ENCODE assay signal across 2 fruit fly cellular contexts in the genomic region with DNA sequence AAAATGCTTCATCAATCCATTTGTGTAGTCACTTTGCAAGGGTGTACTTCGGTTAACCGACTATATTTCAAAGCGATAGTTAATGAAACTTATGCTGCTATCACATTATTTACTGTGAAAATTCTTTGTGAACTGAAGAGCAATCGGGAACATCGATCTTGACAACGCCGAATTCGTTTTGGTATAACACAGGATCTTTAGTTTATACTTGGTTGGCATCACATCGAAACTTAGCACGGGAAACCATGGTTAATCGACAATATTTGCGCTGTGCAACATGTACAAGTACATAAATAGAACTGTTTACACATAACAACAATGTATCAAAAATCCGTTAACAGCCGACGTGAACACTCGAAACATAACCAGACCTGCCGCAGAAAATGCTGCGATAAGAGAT.
TF ChIP-seq lines count a peak whose summit lies in the region.

No protein-coding gene starts in this region.

- TF ChIP-seq CTCF in whole organism, embryonic (GFP tag; optimal IDR thresholded peaks at IDR 0.05; lab: Kevin White, UChicago), result no peak

TF ChIP-seq in whole organism, embryonic, 481 proteins besides CTCF, POLR2A, EP300 and RAD21:
- TF ChIP-seq BEAF-32 (GFP tag; optimal IDR thresholded peaks at IDR 0.05; lab: Kevin White, UChicago) (peak; percentile 56), CG7357 (GFP tag; IDR thresholded peaks at IDR 0.05; lab: Robert Waterston, UW) (peak; percentile 85), eve (GFP tag; optimal IDR thresholded peaks at IDR 0.05; lab: Kevin White, UChicago) (peak in 1 of 2 experiments; percentile 43), Nf-YB (GFP tag; optimal IDR thresholded peaks at IDR 0.05; lab: Kevin White, UChicago) (no peak), CG30020 (tag; optimal IDR thresholded peaks at IDR 0.05; lab: Kevin White, UChicago) (peak; percentile 95), lola (GFP tag; optimal IDR thresholded peaks at IDR 0.05; lab: Kevin White, UChicago) (peak in 1 of 3 experiments; percentile 12), bab2 (GFP tag; optimal IDR thresholded peaks at IDR 0.05; lab: Kevin White, UChicago) (no peak), sug (tag; optimal IDR thresholded peaks at IDR 0.05; lab: Kevin White, UChicago) (peak; percentile 13), CG1024 (GFP tag; IDR thresholded peaks at IDR 0.05; lab: Robert Waterston, UW) (peak; percentile 89), CG31388 (GFP tag; optimal IDR thresholded peaks at IDR 0.05; lab: Kevin White, UChicago) (no peak), CG8290 (GFP tag; optimal IDR thresholded peaks at IDR 0.05; lab: Kevin White, UChicago) (no peak), CG8290 (tag; optimal IDR thresholded peaks at IDR 0.05; lab: Kevin White, UChicago) (peak; percentile 37 to 43), Dll (GFP tag; IDR thresholded peaks at IDR 0.05; lab: Robert Waterston, UW; ENCODE audit: partially characterized antibody) (no peak), CG16813 (GFP tag; IDR thresholded peaks at IDR 0.05; lab: Robert Waterston, UW; ENCODE audit: partially characterized antibody) (0 out of 3 replicates have a peak, but pooled peaks have one; percentile 27), Scr (GFP tag; IDR thresholded peaks at IDR 0.05; lab: Robert Waterston, UW; ENCODE audit: partially characterized antibody) (peak; percentile 43), HLH4C (GFP tag; IDR thresholded peaks at IDR 0.05; lab: Robert Waterston, UW; ENCODE audit: partially characterized antibody) (0 out of 3 replicates have a peak, but pooled peaks have one; percentile 25), wek (GFP tag; optimal IDR thresholded peaks at IDR 0.05; lab: Kevin White, UChicago) (peak; percentile 17), slou (GFP tag; optimal IDR thresholded peaks at IDR 0.05; lab: Kevin White, UChicago) (no peak), Dfd (GFP tag; optimal IDR thresholded peaks at IDR 0.05; lab: Kevin White, UChicago) (peak in 1 of 2 experiments; percentile 5), toy (GFP tag; IDR thresholded peaks at IDR 0.05; lab: Robert Waterston, UW) (no peak), Sry-δ (GFP tag; optimal IDR thresholded peaks at IDR 0.05; lab: Kevin White, UChicago) (peak; percentile 37), CG6791 (GFP tag; IDR thresholded peaks at IDR 0.05; lab: Robert Waterston, UW; ENCODE audit: partially characterized antibody) (peak; percentile 52; the same call in 1 of the 3 replicates), CG11723 (GFP tag; optimal IDR thresholded peaks at IDR 0.05; lab: Kevin White, UChicago) (peak; percentile 71), Bgb (GFP tag; IDR thresholded peaks at IDR 0.05; lab: Robert Waterston, UW; ENCODE audit: partially characterized antibody) (0 out of 2 replicates have a peak, but pooled peaks have one; percentile 17), CG17802 (tag; optimal IDR thresholded peaks at IDR 0.05; lab: Kevin White, UChicago) (peak; percentile 94), CG8089 (GFP tag; optimal IDR thresholded peaks at IDR 0.05; lab: Kevin White, UChicago) (peak; percentile 55), ssp (GFP tag; IDR thresholded peaks at IDR 0.05; lab: Robert Waterston, UW) (peak; percentile 96), CG15073 (GFP tag; optimal IDR thresholded peaks at IDR 0.05; lab: Kevin White, UChicago) (no peak), CG31441 (GFP tag; IDR thresholded peaks at IDR 0.05; lab: Robert Waterston, UW) (no peak), ci (GFP tag; IDR thresholded peaks at IDR 0.05; lab: Robert Waterston, UW) (no peak), phol (tag; optimal IDR thresholded peaks at IDR 0.05; lab: Kevin White, UChicago) (peak; percentile 17), CG2199 (GFP tag; IDR thresholded peaks at IDR 0.05; lab: Robert Waterston, UW) (peak; percentile 60; the same call in 1 of the 3 replicates), dysf (GFP tag; IDR thresholded peaks at IDR 0.05; lab: Robert Waterston, UW) (no peak), fu2 (GFP tag; optimal IDR thresholded peaks at IDR 0.05; lab: Kevin White, UChicago) (no peak), pzg (GFP tag; optimal IDR thresholded peaks at IDR 0.05; lab: Kevin White, UChicago) (peak; percentile 23), kah (GFP tag; optimal IDR thresholded peaks at IDR 0.05; lab: Kevin White, UChicago) (no peak), Stat92E (GFP tag; optimal IDR thresholded peaks at IDR 0.05; lab: Kevin White, UChicago) (peak in 1 of 3 experiments; percentile 22), Med (GFP tag; lab: Kevin White, UChicago) (peak; percentile 32), sens (GFP tag; lab: Kevin White, UChicago) (peak; percentile 32), CG1603 (tag; optimal IDR thresholded peaks at IDR 0.05; lab: Kevin White, UChicago) (peak; percentile 81), row (GFP tag; IDR thresholded peaks at IDR 0.05; lab: Robert Waterston, UW) (peak; percentile 65)
TF ChIP-seq in whole organism, embryonic: peak in this region for 28.

TF ChIP-seq in whole organism, prepupa, 60 proteins besides CTCF, POLR2A, EP300 and RAD21:
- TF ChIP-seq fkh (GFP tag; optimal IDR thresholded peaks at IDR 0.05; lab: Kevin White, UChicago) (peak; percentile 53), ss (GFP tag; optimal IDR thresholded peaks at IDR 0.05; lab: Kevin White, UChicago) (no peak), dsx (GFP tag; optimal IDR thresholded peaks at IDR 0.05; lab: Kevin White, UChicago; ENCODE audit: poor library complexity, severe bottlenecking) (peak; percentile 49)
